Comparison of ENCODE assay signal across 1 fruit fly cellular context in genomic region chr3R:11780181-11780688, dm6.
TF ChIP-seq lines count a peak whose summit lies in the region.

No protein-coding gene starts in this region.

TF ChIP-seq in whole organism, embryonic, 481 proteins besides CTCF, POLR2A, EP300 and RAD21 (continued from another document and continues in another):
- TF ChIP-seq az2 (GFP tag; optimal IDR thresholded peaks at IDR 0.05; lab: Kevin White, UChicago) (peak; percentile 95), CG2120 (GFP tag; optimal IDR thresholded peaks at IDR 0.05; lab: Kevin White, UChicago) (no peak), CG34376 (GFP tag; optimal IDR thresholded peaks at IDR 0.05; lab: Kevin White, UChicago) (no peak), zf30C (GFP tag; optimal IDR thresholded peaks at IDR 0.05; lab: Kevin White, UChicago) (no peak), CG1603 (tag; optimal IDR thresholded peaks at IDR 0.05; lab: Kevin White, UChicago) (peak; percentile 65), scrt (GFP tag; optimal IDR thresholded peaks at IDR 0.05; lab: Kevin White, UChicago) (peak; percentile 73), corto (GFP tag; optimal IDR thresholded peaks at IDR 0.05; lab: Kevin White, UChicago) (peak; percentile 51), kah (GFP tag; optimal IDR thresholded peaks at IDR 0.05; lab: Kevin White, UChicago) (peak; percentile 78), nom (GFP tag; optimal IDR thresholded peaks at IDR 0.05; lab: Kevin White, UChicago) (peak; percentile 86), unpg (GFP tag; optimal IDR thresholded peaks at IDR 0.05; lab: Kevin White, UChicago) (peak; percentile 95), chif (GFP tag; optimal IDR thresholded peaks at IDR 0.05; lab: Kevin White, UChicago) (peak; percentile 33 to 76), Chrac-16 (GFP tag; optimal IDR thresholded peaks at IDR 0.05; lab: Kevin White, UChicago) (peak; percentile 90), Dll (GFP tag; IDR thresholded peaks at IDR 0.05; lab: Robert Waterston, UW; ENCODE audit: partially characterized antibody) (no peak), CG9932 (GFP tag; IDR thresholded peaks at IDR 0.05; lab: Robert Waterston, UW) (no peak), CG7963 (GFP tag; IDR thresholded peaks at IDR 0.05; lab: Robert Waterston, UW; ENCODE audit: partially characterized antibody) (no peak), CG11247 (GFP tag; IDR thresholded peaks at IDR 0.05; lab: Robert Waterston, UW) (peak; percentile 59; the same call in 1 of the 2 replicates), Hand (GFP tag; optimal IDR thresholded peaks at IDR 0.05; lab: Kevin White, UChicago) (no peak), vnd (GFP tag; IDR thresholded peaks at IDR 0.05; lab: Robert Waterston, UW; ENCODE audit: partially characterized antibody) (no peak), CG6254 (GFP tag; optimal IDR thresholded peaks at IDR 0.05; lab: Kevin White, UChicago) (peak; percentile 93), abd-A (tag; optimal IDR thresholded peaks at IDR 0.05; lab: Kevin White, UChicago) (no peak), CG30431 (GFP tag; optimal IDR thresholded peaks at IDR 0.05; lab: Kevin White, UChicago) (peak; percentile 95), stc (GFP tag; IDR thresholded peaks at IDR 0.05; lab: Robert Waterston, UW) (peak; percentile 88), gsb-n (tag; optimal IDR thresholded peaks at IDR 0.05; lab: Kevin White, UChicago) (peak; percentile 99), Elba2 (GFP tag; optimal IDR thresholded peaks at IDR 0.05; lab: Kevin White, UChicago) (peak; percentile 66), Ets97D (GFP tag; optimal IDR thresholded peaks at IDR 0.05; lab: Kevin White, UChicago) (no peak), CG15011 (GFP tag; optimal IDR thresholded peaks at IDR 0.05; lab: Kevin White, UChicago) (peak; percentile 75), CG6765 (GFP tag; optimal IDR thresholded peaks at IDR 0.05; lab: Kevin White, UChicago) (no peak), gt (GFP tag; IDR thresholded peaks at IDR 0.05; lab: Robert Waterston, UW) (peak; percentile 79), CG2202 (tag; optimal IDR thresholded peaks at IDR 0.05; lab: Kevin White, UChicago) (peak; percentile 96), NK7.1 (GFP tag; optimal IDR thresholded peaks at IDR 0.05; lab: Kevin White, UChicago) (no peak), Hmx (GFP tag; optimal IDR thresholded peaks at IDR 0.05; lab: Kevin White, UChicago) (no peak), CG11696 (GFP tag; IDR thresholded peaks at IDR 0.05; lab: Robert Waterston, UW) (no peak), Bdp1 (GFP tag; optimal IDR thresholded peaks at IDR 0.05; lab: Kevin White, UChicago) (peak; percentile 19), zen (tag; optimal IDR thresholded peaks at IDR 0.05; lab: Kevin White, UChicago) (peak; percentile 97), Taf1 (GFP tag; IDR thresholded peaks at IDR 0.05; lab: Robert Waterston, UW) (no peak), CG1024 (GFP tag; IDR thresholded peaks at IDR 0.05; lab: Robert Waterston, UW) (peak; percentile 80), CG4707 (GFP tag; optimal IDR thresholded peaks at IDR 0.05; lab: Kevin White, UChicago) (peak; percentile 81), CG3281 (GFP tag; optimal IDR thresholded peaks at IDR 0.05; lab: Kevin White, UChicago) (peak; percentile 38), bigmax (GFP tag; optimal IDR thresholded peaks at IDR 0.05; lab: Kevin White, UChicago) (no peak), so (GFP tag; IDR thresholded peaks at IDR 0.05; lab: Robert Waterston, UW) (peak; percentile 70; the same call in 1 of the 3 replicates), ara (GFP tag; IDR thresholded peaks at IDR 0.05; lab: Robert Waterston, UW) (peak; percentile 97), Meics (GFP tag; optimal IDR thresholded peaks at IDR 0.05; lab: Kevin White, UChicago) (peak; percentile 66), emc (GFP tag; optimal IDR thresholded peaks at IDR 0.05; lab: Kevin White, UChicago) (no peak), Jarid2 (GFP tag; optimal IDR thresholded peaks at IDR 0.05; lab: Kevin White, UChicago) (peak; percentile 71), Adf1 (GFP tag; IDR thresholded peaks at IDR 0.05; lab: Robert Waterston, UW) (no peak), D19B (GFP tag; optimal IDR thresholded peaks at IDR 0.05; lab: Kevin White, UChicago) (peak; percentile 50), otp (GFP tag; IDR thresholded peaks at IDR 0.05; lab: Robert Waterston, UW) (peak; percentile 91), CG14441 (GFP tag; IDR thresholded peaks at IDR 0.05; lab: Robert Waterston, UW) (no peak), Dek (tag; optimal IDR thresholded peaks at IDR 0.05; lab: Kevin White, UChicago) (peak; percentile 67), unc-4 (GFP tag; IDR thresholded peaks at IDR 0.05; lab: Robert Waterston, UW; ENCODE audit: partially characterized antibody) (no peak), CG18599 (GFP tag; optimal IDR thresholded peaks at IDR 0.05; lab: Kevin White, UChicago) (peak; percentile 76), CG10462 (GFP tag; optimal IDR thresholded peaks at IDR 0.05; lab: Kevin White, UChicago) (peak; percentile 87), slbo (GFP tag; IDR thresholded peaks at IDR 0.05; lab: Robert Waterston, UW) (no peak), HLH3B (GFP tag; IDR thresholded peaks at IDR 0.05; lab: Robert Waterston, UW) (peak; percentile 91), lbe (GFP tag; optimal IDR thresholded peaks at IDR 0.05; lab: Kevin White, UChicago) (peak; percentile 84), br (optimal IDR thresholded peaks at IDR 0.05; lab: Kevin White, UChicago) (no peak), CG6654 (GFP tag; optimal IDR thresholded peaks at IDR 0.05; lab: Kevin White, UChicago) (peak; percentile 86), CG4820 (GFP tag; optimal IDR thresholded peaks at IDR 0.05; lab: Kevin White, UChicago) (peak; percentile 94), sd (tag; optimal IDR thresholded peaks at IDR 0.05; lab: Kevin White, UChicago) (peak; percentile 10), Trl (optimal IDR thresholded peaks at IDR 0.05; lab: Kevin White, UChicago) (peak; percentile 37 to 82), Trl (GFP tag; optimal IDR thresholded peaks at IDR 0.05; lab: Kevin White, UChicago) (peak; percentile 8), ap (GFP tag; IDR thresholded peaks at IDR 0.05; lab: Robert Waterston, UW) (peak; percentile 75; the same call in 1 of the 2 replicates), HmgZ (tag; optimal IDR thresholded peaks at IDR 0.05; lab: Kevin White, UChicago) (peak; percentile 15), jigr1 (GFP tag; IDR thresholded peaks at IDR 0.05; lab: Robert Waterston, UW) (peak; percentile 59; the same call in 1 of the 3 replicates), sens-2 (GFP tag; IDR thresholded peaks at IDR 0.05; lab: Robert Waterston, UW) (peak; percentile 81), CG2129 (GFP tag; IDR thresholded peaks at IDR 0.05; lab: Robert Waterston, UW; ENCODE audit: partially characterized antibody) (no peak), MESR4 (GFP tag; optimal IDR thresholded peaks at IDR 0.05; lab: Kevin White, UChicago) (no peak), CG10979 (tag; optimal IDR thresholded peaks at IDR 0.05; lab: Kevin White, UChicago) (peak; percentile 99), Fer3 (tag; optimal IDR thresholded peaks at IDR 0.05; lab: Kevin White, UChicago) (peak; percentile 70), hth (optimal IDR thresholded peaks at IDR 0.05; lab: Kevin White, UChicago) (no peak), sisA (GFP tag; IDR thresholded peaks at IDR 0.05; lab: Robert Waterston, UW) (peak; percentile 89), pnt (GFP tag; optimal IDR thresholded peaks at IDR 0.05; lab: Kevin White, UChicago) (no peak), CG18764 (GFP tag; optimal IDR thresholded peaks at IDR 0.05; lab: Kevin White, UChicago) (peak; percentile 88), Blimp-1 (GFP tag; optimal IDR thresholded peaks at IDR 0.05; lab: Kevin White, UChicago) (peak; percentile 93), CrebB (tag; optimal IDR thresholded peaks at IDR 0.05; lab: Kevin White, UChicago) (peak; percentile 3), ac (GFP tag; optimal IDR thresholded peaks at IDR 0.05; lab: Kevin White, UChicago) (peak; percentile 92), ci (GFP tag; IDR thresholded peaks at IDR 0.05; lab: Robert Waterston, UW) (peak; percentile 94), Ptx1 (GFP tag; IDR thresholded peaks at IDR 0.05; lab: Robert Waterston, UW) (peak; percentile 85), tin (GFP tag; optimal IDR thresholded peaks at IDR 0.05; lab: Kevin White, UChicago) (peak; percentile 94), CG3726 (GFP tag; IDR thresholded peaks at IDR 0.05; lab: Robert Waterston, UW) (peak; percentile 85; the same call in 2 of the 3 replicates), inv (GFP tag; IDR thresholded peaks at IDR 0.05; lab: Robert Waterston, UW; ENCODE audit: partially characterized antibody) (no peak), fd102C (GFP tag; optimal IDR thresholded peaks at IDR 0.05; lab: Kevin White, UChicago) (peak; percentile 92), CG31365 (tag; optimal IDR thresholded peaks at IDR 0.05; lab: Kevin White, UChicago) (no peak), CG1832 (GFP tag; optimal IDR thresholded peaks at IDR 0.05; lab: Kevin White, UChicago) (no peak), CG15514 (GFP tag; optimal IDR thresholded peaks at IDR 0.05; lab: Kevin White, UChicago) (peak; percentile 12), CG31388 (GFP tag; optimal IDR thresholded peaks at IDR 0.05; lab: Kevin White, UChicago) (peak; percentile 49), Dbx (GFP tag; IDR thresholded peaks at IDR 0.05; lab: Robert Waterston, UW) (no peak), jumu (GFP tag; optimal IDR thresholded peaks at IDR 0.05; lab: Kevin White, UChicago) (peak; percentile 21), CG11695 (GFP tag; IDR thresholded peaks at IDR 0.05; lab: Robert Waterston, UW) (peak; percentile 70; the same call in 2 of the 3 replicates), CG17568 (GFP tag; optimal IDR thresholded peaks at IDR 0.05; lab: Kevin White, UChicago) (peak; percentile 76), knrl (GFP tag; IDR thresholded peaks at IDR 0.05; lab: Robert Waterston, UW; ENCODE audit: partially characterized antibody) (no peak), CG8944 (GFP tag; optimal IDR thresholded peaks at IDR 0.05; lab: Kevin White, UChicago) (peak; percentile 47), crc (GFP tag; optimal IDR thresholded peaks at IDR 0.05; lab: Kevin White, UChicago) (no peak), Spps (tag; optimal IDR thresholded peaks at IDR 0.05; lab: Kevin White, UChicago) (peak; percentile 95), CG8281 (tag; optimal IDR thresholded peaks at IDR 0.05; lab: Kevin White, UChicago) (peak; percentile 74), Nf-YA (GFP tag; IDR thresholded peaks at IDR 0.05; lab: Robert Waterston, UW) (peak; percentile 81), CG13894 (tag; optimal IDR thresholded peaks at IDR 0.05; lab: Kevin White, UChicago) (no peak), cas (GFP tag; IDR thresholded peaks at IDR 0.05; lab: Robert Waterston, UW) (no peak), CG9215 (GFP tag; IDR thresholded peaks at IDR 0.05; lab: Robert Waterston, UW) (no peak), Xbp1 (GFP tag; optimal IDR thresholded peaks at IDR 0.05; lab: Kevin White, UChicago) (peak; percentile 93), CG2889 (GFP tag; IDR thresholded peaks at IDR 0.05; lab: Robert Waterston, UW) (peak; percentile 51; the same call in 1 of the 3 replicates), bsh (GFP tag; optimal IDR thresholded peaks at IDR 0.05; lab: Kevin White, UChicago) (peak; percentile 91 to 98), tup (GFP tag; optimal IDR thresholded peaks at IDR 0.05; lab: Kevin White, UChicago) (no peak), pan (optimal IDR thresholded peaks at IDR 0.05; lab: Kevin White, UChicago) (no peak), pan (GFP tag; optimal IDR thresholded peaks at IDR 0.05 in 1 of 2, IDR thresholded peaks at IDR 0.05 in 1 of 2) (peak in 1 of 2 experiments; percentile 78), Abd-B (GFP tag; optimal IDR thresholded peaks at IDR 0.05; lab: Kevin White, UChicago) (peak; percentile 96), Neu2 (GFP tag; optimal IDR thresholded peaks at IDR 0.05; lab: Kevin White, UChicago; ENCODE audit: borderline replicate concordance) (no peak), Dip2 (GFP tag; IDR thresholded peaks at IDR 0.05; lab: Robert Waterston, UW) (no peak), Lim3 (GFP tag; IDR thresholded peaks at IDR 0.05; lab: Robert Waterston, UW) (peak; percentile 43; the same call in 1 of the 2 replicates), Stat92E (GFP tag; optimal IDR thresholded peaks at IDR 0.05; lab: Kevin White, UChicago) (peak in 1 of 3 experiments; percentile 91), nerfin-1 (tag; optimal IDR thresholded peaks at IDR 0.05; lab: Kevin White, UChicago) (peak; percentile 92), fd64A (GFP tag; optimal IDR thresholded peaks at IDR 0.05; lab: Kevin White, UChicago) (peak; percentile 38), mirr (GFP tag; optimal IDR thresholded peaks at IDR 0.05; lab: Kevin White, UChicago) (no peak), prd (optimal IDR thresholded peaks at IDR 0.05; lab: Kevin White, UChicago) (no peak), prd (GFP tag; IDR thresholded peaks at IDR 0.05; lab: Robert Waterston, UW) (peak; percentile 93), Med (GFP tag; lab: Kevin White, UChicago) (peak; percentile 44), hkb (optimal IDR thresholded peaks at IDR 0.05; lab: Kevin White, UChicago) (no peak), hkb (GFP tag; IDR thresholded peaks at IDR 0.05; lab: Robert Waterston, UW) (peak; percentile 85), klu (GFP tag; IDR thresholded peaks at IDR 0.05; lab: Robert Waterston, UW) (peak; percentile 59; the same call in 1 of the 2 replicates), vvl (GFP tag; IDR thresholded peaks at IDR 0.05; lab: Robert Waterston, UW) (peak; percentile 96), CG1792 (GFP tag; optimal IDR thresholded peaks at IDR 0.05; lab: Kevin White, UChicago) (no peak), Side (GFP tag; optimal IDR thresholded peaks at IDR 0.05; lab: Kevin White, UChicago) (no peak), B-H2 (GFP tag; optimal IDR thresholded peaks at IDR 0.05; lab: Kevin White, UChicago) (no peak), CG7357 (GFP tag; IDR thresholded peaks at IDR 0.05; lab: Robert Waterston, UW) (peak; percentile 78), Hr78 (GFP tag; optimal IDR thresholded peaks at IDR 0.05; lab: Kevin White, UChicago) (peak in 1 of 2 experiments; percentile 92), p53 (GFP tag; optimal IDR thresholded peaks at IDR 0.05; lab: Kevin White, UChicago) (no peak), da (GFP tag; optimal IDR thresholded peaks at IDR 0.05; lab: Kevin White, UChicago) (no peak), Ravus (GFP tag; IDR thresholded peaks at IDR 0.05; lab: Robert Waterston, UW) (no peak), cg (GFP tag; optimal IDR thresholded peaks at IDR 0.05; lab: Kevin White, UChicago) (peak; percentile 78), Kr (GFP tag; optimal IDR thresholded peaks at IDR 0.05; lab: Kevin White, UChicago) (peak; percentile 33), CG14050 (GFP tag; IDR thresholded peaks at IDR 0.05; lab: Robert Waterston, UW) (peak; percentile 52; the same call in 2 of the 3 replicates), CHES-1-like (GFP tag; optimal IDR thresholded peaks at IDR 0.05; lab: Kevin White, UChicago) (no peak), al (GFP tag; IDR thresholded peaks at IDR 0.05; lab: Robert Waterston, UW) (no peak)
